Fruit fly (Drosophila melanogaster): ENCODE results near the gene Polr3G.

The Polr3G gene

dm6 chr3L:17432947-17433346 lies 6.0 kb upstream of the Polr3G start, which contains the start of gene frc:
Gene frc (minus strand): TSS chr3L:17433190.
- no peak for TF ChIP-seq CG5204 (GFP tag; optimal IDR thresholded peaks at IDR 0.05)
- TF ChIP-seq cic (GFP tag; optimal IDR thresholded peaks at IDR 0.05), result no peak
- no peak for TF ChIP-seq kay (GFP tag; ENCODE audit: borderline replicate concordance)
- TF ChIP-seq CG11617 (GFP tag; optimal IDR thresholded peaks at IDR 0.05), result no peak
- TF ChIP-seq Mnt (GFP tag; optimal IDR thresholded peaks at IDR 0.05), result peak; percentile 47
- TF ChIP-seq CG7045 (GFP tag; optimal IDR thresholded peaks at IDR 0.05), result no peak
- no peak for TF ChIP-seq Crg-1 (GFP tag; optimal IDR thresholded peaks at IDR 0.05)
- TF ChIP-seq bab1 (GFP tag; optimal IDR thresholded peaks at IDR 0.05), result no peak
- no peak for TF ChIP-seq CG33017 (tag; optimal IDR thresholded peaks at IDR 0.05)
- no peak for TF ChIP-seq toe (GFP tag; optimal IDR thresholded peaks at IDR 0.05)
- TF ChIP-seq CG1620 (GFP tag; optimal IDR thresholded peaks at IDR 0.05), result peak; percentile 24
- no peak for TF ChIP-seq tj (GFP tag; optimal IDR thresholded peaks at IDR 0.05)
- TF ChIP-seq Hr96 (GFP tag; optimal IDR thresholded peaks at IDR 0.05), result no peak
- TF ChIP-seq CG7101 (tag; optimal IDR thresholded peaks at IDR 0.05), result no peak
- no peak for TF ChIP-seq pad (GFP tag; optimal IDR thresholded peaks at IDR 0.05)
- peak; percentile 4 for TF ChIP-seq CG14711 (tag; optimal IDR thresholded peaks at IDR 0.05)

DNA sequence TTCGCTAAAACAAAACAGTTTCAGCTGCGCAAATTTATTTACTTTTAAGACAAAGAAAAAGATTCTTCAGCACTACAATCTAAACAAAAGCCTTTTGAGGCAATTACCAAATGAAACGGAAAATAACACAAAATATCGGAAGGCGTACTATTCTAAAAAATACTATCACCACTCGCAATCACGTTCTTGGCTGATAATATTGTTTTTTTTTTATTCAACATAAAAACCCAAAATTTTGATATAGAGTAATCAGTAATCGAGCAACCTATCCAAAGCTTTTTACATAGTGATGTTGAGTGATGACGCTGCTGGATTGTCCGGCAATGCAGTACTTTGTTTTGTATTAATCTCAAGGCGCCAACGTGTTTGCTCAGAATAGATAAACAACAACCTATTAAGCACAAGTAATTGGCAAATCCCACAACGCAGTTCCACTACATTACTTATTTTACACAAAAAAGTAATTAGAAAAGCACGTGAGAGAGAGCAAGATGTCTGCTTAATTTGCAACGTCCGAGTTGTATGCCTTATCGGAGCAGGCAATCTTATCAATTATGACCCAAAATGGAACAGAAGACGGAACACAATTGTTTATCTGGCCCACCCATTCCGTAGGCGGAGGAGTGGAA lies 4.1 kb upstream of the Polr3G start:
- TF ChIP-seq CG14711 (tag; optimal IDR thresholded peaks at IDR 0.05) (peak; percentile 24), tj (GFP tag; optimal IDR thresholded peaks at IDR 0.05) (peak; percentile 13), CG1620 (GFP tag; optimal IDR thresholded peaks at IDR 0.05) (no peak), ovo (GFP tag; optimal IDR thresholded peaks at IDR 0.05) (no peak), Mnt (GFP tag; optimal IDR thresholded peaks at IDR 0.05) (peak; percentile 66), CG7045 (GFP tag; optimal IDR thresholded peaks at IDR 0.05) (peak; percentile 40), Clk (GFP tag; optimal IDR thresholded peaks at IDR 0.05) (peak; percentile 15), Crg-1 (GFP tag; optimal IDR thresholded peaks at IDR 0.05) (no peak), CG7101 (tag; optimal IDR thresholded peaks at IDR 0.05) (peak; percentile 51), kay (GFP tag; ENCODE audit: borderline replicate concordance) (no peak), Hr96 (GFP tag; optimal IDR thresholded peaks at IDR 0.05) (no peak), CG11617 (GFP tag; optimal IDR thresholded peaks at IDR 0.05) (peak; percentile 17), CG33017 (tag; optimal IDR thresholded peaks at IDR 0.05) (peak; percentile 52), pad (GFP tag; optimal IDR thresholded peaks at IDR 0.05) (peak; percentile 22), CG5204 (GFP tag; optimal IDR thresholded peaks at IDR 0.05) (no peak), toe (GFP tag; optimal IDR thresholded peaks at IDR 0.05) (no peak), bab1 (GFP tag; optimal IDR thresholded peaks at IDR 0.05) (no peak), CG12768 (GFP tag; optimal IDR thresholded peaks at IDR 0.05) (peak; percentile 9), cnc (optimal IDR thresholded peaks at IDR 0.05) (peak in 1 of 2 experiments; percentile 26), cic (GFP tag; optimal IDR thresholded peaks at IDR 0.05) (peak; percentile 84)

dm6 chr3L:17430390-17430789 lies 3.5 kb upstream of the Polr3G start:
- TF ChIP-seq CG5204 (GFP tag; optimal IDR thresholded peaks at IDR 0.05) (no peak), toe (GFP tag; optimal IDR thresholded peaks at IDR 0.05) (no peak), tj (GFP tag; optimal IDR thresholded peaks at IDR 0.05) (no peak), CG7045 (GFP tag; optimal IDR thresholded peaks at IDR 0.05) (no peak), pad (GFP tag; optimal IDR thresholded peaks at IDR 0.05) (no peak), CG14711 (tag; optimal IDR thresholded peaks at IDR 0.05) (no peak), ovo (GFP tag; optimal IDR thresholded peaks at IDR 0.05) (no peak), cic (GFP tag; optimal IDR thresholded peaks at IDR 0.05) (no peak), kay (GFP tag; ENCODE audit: borderline replicate concordance) (no peak), Crg-1 (GFP tag; optimal IDR thresholded peaks at IDR 0.05) (no peak), CG7101 (tag; optimal IDR thresholded peaks at IDR 0.05) (no peak), Mnt (GFP tag; optimal IDR thresholded peaks at IDR 0.05) (no peak), bab1 (GFP tag; optimal IDR thresholded peaks at IDR 0.05) (no peak), CG33017 (tag; optimal IDR thresholded peaks at IDR 0.05) (no peak), CG12768 (GFP tag; optimal IDR thresholded peaks at IDR 0.05) (no peak), Hr96 (GFP tag; optimal IDR thresholded peaks at IDR 0.05) (no peak)

- TF ChIP-seq bab1 (GFP tag; optimal IDR thresholded peaks at IDR 0.05) (peak; percentile 88), ovo (GFP tag; optimal IDR thresholded peaks at IDR 0.05) (peak; percentile 43), CG33017 (tag; optimal IDR thresholded peaks at IDR 0.05) (peak; percentile 59), cic (GFP tag; optimal IDR thresholded peaks at IDR 0.05) (no peak), CG7045 (GFP tag; optimal IDR thresholded peaks at IDR 0.05) (peak; percentile 73), CG11617 (GFP tag; optimal IDR thresholded peaks at IDR 0.05) (peak; percentile 74), Mnt (GFP tag; optimal IDR thresholded peaks at IDR 0.05) (peak; percentile 63), Hr96 (GFP tag; optimal IDR thresholded peaks at IDR 0.05) (peak; percentile 55), CG7101 (tag; optimal IDR thresholded peaks at IDR 0.05) (peak; percentile 79), cnc (optimal IDR thresholded peaks at IDR 0.05) (no peak), kay (GFP tag; ENCODE audit: borderline replicate concordance) (no peak), CG12768 (GFP tag; optimal IDR thresholded peaks at IDR 0.05) (peak; percentile 4), CG14711 (tag; optimal IDR thresholded peaks at IDR 0.05) (peak; percentile 82), Crg-1 (GFP tag; optimal IDR thresholded peaks at IDR 0.05) (peak; percentile 67), tj (GFP tag; optimal IDR thresholded peaks at IDR 0.05) (peak; percentile 61), CG1620 (GFP tag; optimal IDR thresholded peaks at IDR 0.05) (peak; percentile 87), pad (GFP tag; optimal IDR thresholded peaks at IDR 0.05) (peak; percentile 54), Clk (GFP tag; optimal IDR thresholded peaks at IDR 0.05) (peak; percentile 58), CG5204 (GFP tag; optimal IDR thresholded peaks at IDR 0.05) (no peak), toe (GFP tag; optimal IDR thresholded peaks at IDR 0.05) (peak; percentile 76)
Measured at dm6 chr3L:17428779-17429178, 1.8 kb upstream of the Polr3G start, which contains the start of gene Gorab. Gene Gorab (minus strand): TSS chr3L:17428836.

DNA sequence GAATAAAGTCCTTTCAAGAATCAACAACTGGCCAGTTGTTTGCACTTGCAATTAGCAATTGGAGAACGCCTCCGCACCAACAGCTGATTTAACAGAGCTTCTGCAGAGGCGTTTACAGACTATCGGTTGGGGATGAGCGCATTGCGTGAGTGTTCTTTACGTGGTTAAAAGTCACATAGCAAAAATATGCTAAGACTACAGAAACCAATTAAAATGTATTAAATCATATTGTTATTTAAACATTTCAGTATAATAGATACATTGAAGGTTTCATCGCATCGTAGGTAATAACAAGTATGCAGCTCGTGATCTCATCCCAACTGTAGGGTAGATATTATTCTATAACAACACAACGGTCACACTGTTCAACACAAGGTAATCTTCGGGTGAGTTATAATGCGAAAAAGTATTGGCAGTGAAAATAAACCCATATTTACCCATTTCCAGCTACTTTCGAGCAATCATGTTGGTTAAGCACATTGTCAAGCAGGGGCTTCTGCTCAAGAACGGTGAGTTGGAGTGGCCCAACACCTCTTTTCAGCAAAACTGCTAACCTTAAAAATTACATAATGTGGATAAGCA lies 1.7 kb downstream of the Polr3G start, which contains the start of the genes Sec3 and COX7B:
Sec3 (minus strand) TSS at position 86 of the 582 bp plus-strand sequence.
COX7B (plus strand) TSS at position 346 of the 582 bp plus-strand sequence.
- TF ChIP-seq pad (GFP tag; optimal IDR thresholded peaks at IDR 0.05) (peak; percentile 51), toe (GFP tag; optimal IDR thresholded peaks at IDR 0.05) (peak; percentile 83), Crg-1 (GFP tag; optimal IDR thresholded peaks at IDR 0.05) (peak; percentile 68), Mnt (GFP tag; optimal IDR thresholded peaks at IDR 0.05) (peak; percentile 72), Hr96 (GFP tag; optimal IDR thresholded peaks at IDR 0.05) (peak; percentile 51), Clk (GFP tag; optimal IDR thresholded peaks at IDR 0.05) (no peak), tj (GFP tag; optimal IDR thresholded peaks at IDR 0.05) (peak; percentile 49), CG14711 (tag; optimal IDR thresholded peaks at IDR 0.05) (peak; percentile 66), CG12768 (GFP tag; optimal IDR thresholded peaks at IDR 0.05) (peak; percentile 64), bab1 (GFP tag; optimal IDR thresholded peaks at IDR 0.05) (peak; percentile 87), CG33017 (tag; optimal IDR thresholded peaks at IDR 0.05) (peak; percentile 53), ovo (GFP tag; optimal IDR thresholded peaks at IDR 0.05) (peak; percentile 11), CG7045 (GFP tag; optimal IDR thresholded peaks at IDR 0.05) (peak; percentile 45), CG1620 (GFP tag; optimal IDR thresholded peaks at IDR 0.05) (peak; percentile 80), kay (GFP tag; ENCODE audit: borderline replicate concordance) (no peak), CG7101 (tag; optimal IDR thresholded peaks at IDR 0.05) (peak; percentile 79), CG5204 (GFP tag; optimal IDR thresholded peaks at IDR 0.05) (no peak), CG11617 (GFP tag; optimal IDR thresholded peaks at IDR 0.05) (peak; percentile 67), cnc (optimal IDR thresholded peaks at IDR 0.05) (no peak), cic (GFP tag; optimal IDR thresholded peaks at IDR 0.05) (no peak)

All from whole organism, adult.